Worm (Caenorhabditis elegans) whole organism, late embryonic: Measurements from ENCODE around the gene acdh-10.

ENCODE experiments used
- K09A11.1 ChIP-seq: sonication (generic microtip); optimal IDR thresholded peaks from 2 replicates; lab custom pipeline; 2017; ENCODE audit warnings: antibody characterized with exemption, mild to moderate bottlenecking, missing genetic modification characterization, missing compliant biosample characterization; ENCODE audit not compliant: insufficient read depth
- che-1 ChIP-seq: sonication (generic microtip); optimal IDR thresholded peaks from 2 replicates; lab custom pipeline; 2016; ENCODE audit warnings: mild to moderate bottlenecking, missing genetic modification characterization, missing compliant biosample characterization

DNA sequence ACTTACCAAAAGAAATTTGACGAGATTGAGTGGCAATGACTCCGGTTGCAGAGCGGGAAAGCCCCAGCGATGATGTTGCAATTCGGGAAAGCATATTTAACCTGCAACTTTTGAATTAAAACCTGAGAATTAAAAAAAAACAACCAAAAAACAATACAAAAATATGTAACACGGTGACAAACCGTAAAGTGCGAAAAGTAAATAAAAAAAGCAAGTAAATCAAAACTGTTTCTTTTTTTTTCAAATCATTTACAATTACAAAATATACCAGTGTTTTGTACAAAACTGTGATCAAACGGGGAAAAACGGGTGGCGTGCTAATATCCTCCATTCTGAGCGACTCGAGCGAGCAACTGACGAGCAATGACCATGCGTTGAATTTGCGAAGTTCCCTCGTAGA, at the start of gene acdh-10:
- TF ChIP-seq che-1 (no peak), K09A11.1 (no peak)
